Worm (Caenorhabditis elegans): ENCODE data around the gene F25E5.16.

Gene F25E5.16

DNA sequence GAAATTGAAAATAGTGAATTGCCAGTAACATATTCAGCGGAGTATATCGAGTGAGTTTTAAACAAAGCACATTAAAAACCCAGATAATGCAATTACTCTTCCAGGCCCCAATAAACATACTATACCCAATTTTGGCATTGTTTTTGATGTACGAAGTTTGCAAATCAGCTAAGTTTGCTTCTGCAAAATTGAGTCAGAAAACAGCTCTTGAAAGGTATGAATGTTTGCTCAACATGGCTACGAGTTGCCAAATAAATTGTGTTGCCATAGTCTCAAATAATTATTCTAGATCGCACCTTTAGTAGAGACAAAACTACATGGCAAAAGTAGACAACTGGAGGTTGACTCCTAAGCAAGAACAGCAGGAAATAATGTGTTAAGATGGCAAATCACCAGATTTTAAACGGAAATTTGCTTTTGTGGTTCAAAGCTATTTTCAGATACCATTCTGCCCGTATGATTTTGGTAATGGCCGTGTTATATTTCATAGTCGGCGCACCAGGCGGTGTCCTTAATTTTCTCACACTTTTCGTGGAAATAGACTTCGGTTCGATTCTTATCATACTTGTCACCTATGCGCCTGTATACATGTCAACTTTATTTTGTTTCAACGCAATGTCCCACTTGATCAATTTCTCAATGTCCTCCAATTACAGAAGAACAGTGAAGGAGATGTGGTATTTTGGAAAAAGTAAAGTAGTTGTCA is 5.5 kb upstream of the F25E5.16 start (continued):
- TF ChIP-seq lin-35 (GFP tag; optimal IDR thresholded peaks at IDR 0.05) (peak in 1 of 3 experiments; percentile 29), F57A8.1 (GFP tag; optimal IDR thresholded peaks at IDR 0.05) (no peak), ztf-22 (GFP tag; optimal IDR thresholded peaks at IDR 0.05) (peak; percentile 63), ztf-25 (GFP tag; IDR thresholded peaks at IDR 0.05) (no peak), lsy-27 (tag; optimal IDR thresholded peaks at IDR 0.05; ENCODE audit: borderline replicate concordance, insufficient read depth) (no peak), Y95B8A.8 (GFP tag; IDR thresholded peaks at IDR 0.05) (peak; percentile 63; the same call in 1 of the 2 replicates), snpc-4 (GFP tag; optimal IDR thresholded peaks at IDR 0.05) (no peak), snpc-4 (tag; optimal IDR thresholded peaks at IDR 0.05) (no peak), B0336.3 (GFP tag; IDR thresholded peaks at IDR 0.05) (peak; percentile 67), nhr-80 (tag; optimal IDR thresholded peaks at IDR 0.05) (peak; percentile 58), ccch-3 (GFP tag; optimal IDR thresholded peaks at IDR 0.05) (no peak), bed-1 (GFP tag; IDR thresholded peaks at IDR 0.05) (no peak), snpc-3.4 (tag; optimal IDR thresholded peaks at IDR 0.05) (no peak), sea-2 (GFP tag; IDR thresholded peaks at IDR 0.05) (no peak), C06A6.2 (GFP tag; conservative IDR thresholded peaks at IDR 0.05) (peak; percentile 59), B0261.1 (tag; optimal IDR thresholded peaks at IDR 0.05) (no peak), pha-4 (tag; optimal IDR thresholded peaks at IDR 0.05) (peak; percentile 83), rec-8 (tag; optimal IDR thresholded peaks at IDR 0.05) (no peak), ztf-28 (GFP tag; IDR thresholded peaks at IDR 0.05) (no peak), lin-54 (GFP tag; optimal IDR thresholded peaks at IDR 0.05) (no peak), attf-6 (GFP tag; IDR thresholded peaks at IDR 0.05) (no peak), ekl-4 (GFP tag; IDR thresholded peaks at IDR 0.05) (0 out of 2 replicates have a peak, but pooled peaks have one; percentile 8), nhr-90 (tag; optimal IDR thresholded peaks at IDR 0.05) (peak; percentile 66), hlh-26 (GFP tag; conservative IDR thresholded peaks at IDR 0.05) (no peak), tlf-1 (GFP tag; optimal IDR thresholded peaks at IDR 0.05) (peak; percentile 53), ets-4 (GFP tag; optimal IDR thresholded peaks at IDR 0.05) (peak; percentile 63), tbp1 (GFP tag; optimal IDR thresholded peaks at IDR 0.05) (peak; percentile 38), snpc-1.3 (tag; optimal IDR thresholded peaks at IDR 0.05; ENCODE audit: insufficient read depth) (no peak), efl-1 (GFP tag; optimal IDR thresholded peaks at IDR 0.05) (no peak), ceh-79 (tag; optimal IDR thresholded peaks at IDR 0.05) (peak; percentile 21), aptf-2 (GFP tag; conservative IDR thresholded peaks at IDR 0.05) (no peak), cebp-2 (GFP tag; IDR thresholded peaks at IDR 0.05) (no peak), madf-6 (GFP tag; IDR thresholded peaks at IDR 0.05) (peak; percentile 22; the same call in 1 of the 2 replicates), Y67H2A.10 (GFP tag; conservative IDR thresholded peaks at IDR 0.05) (no peak), die-1 (tag; optimal IDR thresholded peaks at IDR 0.05) (no peak), ceh-58 (GFP tag; IDR thresholded peaks at IDR 0.05) (no peak), K12H6.12 (tag; optimal IDR thresholded peaks at IDR 0.05) (peak; percentile 2), dpl-1 (GFP tag; optimal IDR thresholded peaks at IDR 0.05) (no peak), egrh-3 (GFP tag; IDR thresholded peaks at IDR 0.05) (no peak), F49E8.2 (tag; optimal IDR thresholded peaks at IDR 0.05; ENCODE audit: insufficient read depth) (no peak), bed-2 (GFP tag; IDR thresholded peaks at IDR 0.05) (no peak), nfyb-1 (GFP tag; IDR thresholded peaks at IDR 0.05) (peak; percentile 79), B0019.2 (GFP tag; conservative IDR thresholded peaks at IDR 0.05) (no peak), mel-28 (tag; optimal IDR thresholded peaks at IDR 0.05; ENCODE audit: borderline replicate concordance) (no peak), Y79H2A.3 (GFP tag; conservative IDR thresholded peaks at IDR 0.05) (no peak), mxl-1 (tag; optimal IDR thresholded peaks at IDR 0.05) (peak; percentile 4), K11D2.4 (GFP tag; IDR thresholded peaks at IDR 0.05) (no peak; the same call in 1 of the 2 replicates)
